Fruit fly (Drosophila melanogaster) whole organism, pupa: ENCODE measurements around the gene Ugt36F1.
A peak's percentile ranks its signal among the peaks of the same experiment; 100 is the strongest.

ENCODE experiments used
- CG10348 ChIP-seq: fragments of 200-800 bp; sonication (Bioruptor generic); IDR thresholded peaks from 2 replicates; pipeline ENCODE4 v1.3.6; 2022; ENCODE audit warnings: missing biosample characterization, missing genetic modification characterization
- CG12605 ChIP-seq: fragments of 200-800 bp; sonication (Bioruptor generic); IDR thresholded peaks from 2 replicates; pipeline ENCODE4 v1.3.6; 2022; ENCODE audit warnings: missing biosample characterization, missing genetic modification characterization
- CG13204 ChIP-seq: fragments of 200-800 bp; sonication (Bioruptor generic); optimal IDR thresholded peaks from 2 replicates; lab custom pipeline; 2018; ENCODE audit warnings: missing biosample characterization, mild to moderate bottlenecking, missing genetic modification characterization, moderate library complexity
- CG14655 ChIP-seq: fragments of 200-800 bp; sonication (Bioruptor generic); optimal IDR thresholded peaks from 3 replicates; lab custom pipeline; 2017; ENCODE audit warnings: mild to moderate bottlenecking, missing biosample characterization, missing genetic modification reagents, missing genetic modification characterization
- CG15710 ChIP-seq: fragments of 200-800 bp; sonication (Bioruptor generic); optimal IDR thresholded peaks from 2 replicates; lab custom pipeline; 2018; ENCODE audit warnings: missing biosample characterization, mild to moderate bottlenecking, missing genetic modification characterization, moderate library complexity
- CG17806 ChIP-seq: fragments of 200-800 bp; sonication (Bioruptor generic); optimal IDR thresholded peaks from 2 replicates; lab custom pipeline; 2018; ENCODE audit warnings: missing biosample characterization, mild to moderate bottlenecking, missing genetic modification characterization, moderate library complexity
- CG32121 ChIP-seq: fragments of 200-800 bp; sonication (Bioruptor generic); IDR thresholded peaks from 2 replicates; pipeline ENCODE4 v1.3.6; 2022; ENCODE audit warnings: missing biosample characterization, missing genetic modification characterization
- CG34367 ChIP-seq: fragments of 200-800 bp; sonication (Bioruptor generic); optimal IDR thresholded peaks from 2 replicates; lab custom pipeline; 2018; ENCODE audit warnings: missing biosample characterization, mild to moderate bottlenecking, missing genetic modification characterization
- CG4496 ChIP-seq: fragments of 200-800 bp; sonication (Bioruptor generic); IDR thresholded peaks from 3 replicates; pipeline ENCODE4 v1.3.6; 2022; ENCODE audit warnings: missing biosample characterization, missing genetic modification characterization
- CG8159 ChIP-seq: fragments of 200-800 bp; sonication (Bioruptor generic); optimal IDR thresholded peaks from 3 replicates; lab custom pipeline; 2018; ENCODE audit warnings: missing biosample characterization, mild to moderate bottlenecking, missing genetic modification characterization, moderate library complexity
- CG8301 ChIP-seq: fragments of 200-800 bp; sonication (Bioruptor generic); optimal IDR thresholded peaks from 2 replicates; lab custom pipeline; 2018; ENCODE audit warnings: missing biosample characterization, mild to moderate bottlenecking, missing genetic modification characterization
- CG9948 ChIP-seq: fragments of 200-800 bp; sonication (Bioruptor generic); optimal IDR thresholded peaks from 2 replicates; lab custom pipeline; 2018; ENCODE audit warnings: missing biosample characterization, mild to moderate bottlenecking, missing genetic modification characterization, moderate library complexity
- D1 ChIP-seq: fragments of 200-800 bp; sonication (Bioruptor generic); optimal IDR thresholded peaks from 2 replicates; lab custom pipeline; 2018; ENCODE audit warnings: missing biosample characterization, mild to moderate bottlenecking, missing genetic modification characterization, moderate library complexity
- EcR ChIP-seq: fragments of 200-800 bp; sonication (Bioruptor generic); optimal IDR thresholded peaks from 3 replicates; lab custom pipeline; 2019; ENCODE audit warnings: missing biosample characterization, missing genetic modification characterization, mild to moderate bottlenecking, moderate library complexity, missing genetic modification reagents
- Ets98B ChIP-seq: fragments of 200-800 bp; sonication (Bioruptor generic); IDR thresholded peaks from 2 replicates; pipeline ENCODE4 v1.3.6; 2022; ENCODE audit warnings: missing biosample characterization, missing genetic modification characterization
- Pif1A ChIP-seq: fragments of 200-800 bp; sonication (Bioruptor generic); optimal IDR thresholded peaks from 3 replicates; lab custom pipeline; 2016; ENCODE audit warnings: missing biosample characterization, missing genetic modification characterization
- Pif1B ChIP-seq: fragments of 200-800 bp; sonication (Bioruptor generic); optimal IDR thresholded peaks from 3 replicates; lab custom pipeline; 2016; ENCODE audit warnings: missing biosample characterization, missing genetic modification characterization
- Snoo ChIP-seq: fragments of 200-800 bp; sonication (Bioruptor generic); optimal IDR thresholded peaks from 3 replicates; lab custom pipeline; 2017; ENCODE audit warnings: missing biosample characterization, mild to moderate bottlenecking, missing genetic modification characterization, inconsistent platforms
- fd96Ca ChIP-seq: fragments of 200-800 bp; sonication (Bioruptor generic); IDR thresholded peaks from 3 replicates; pipeline ENCODE4 v1.3.6; 2022; ENCODE audit warnings: missing biosample characterization, missing genetic modification characterization
- gl ChIP-seq: fragments of 200-800 bp; sonication (Bioruptor generic); optimal IDR thresholded peaks from 2 replicates; lab custom pipeline; 2018; ENCODE audit warnings: missing biosample characterization, mild to moderate bottlenecking, missing genetic modification characterization
- rn ChIP-seq: fragments of 200-800 bp; sonication (Bioruptor generic); IDR thresholded peaks from 2 replicates; pipeline ENCODE4 v1.3.6; 2022; ENCODE audit warnings: missing biosample characterization, missing genetic modification characterization

Ugt36F1 gene

dm6 chr2L:18805247-18805636, 13.9 kb upstream of the Ugt36F1 start, which contains the start of gene CG43814:
TSS of gene CG43814 (minus strand) at chr2L:18805347.
- TF ChIP-seq CG15710 (tag; lab: Kevin White, UChicago): no peak
- no peak for TF ChIP-seq rn (GFP tag; lab: Robert Waterston, UW)
- TF ChIP-seq, all 21 proteins: peak for 0

dm6 chr2L:18805637-18806403, 13.3 kb upstream of the Ugt36F1 start:
- TF ChIP-seq CG12605 (GFP tag; lab: Robert Waterston, UW): no peak
- TF ChIP-seq EcR: no peak
- peak; percentile 10 for TF ChIP-seq CG9948 (tag; lab: Kevin White, UChicago)
- peak; percentile 31 for TF ChIP-seq CG15710 (tag; lab: Kevin White, UChicago)
- TF ChIP-seq CG8159 (tag; lab: Kevin White, UChicago): peak; percentile 44
- TF ChIP-seq CG34367 (tag; lab: Kevin White, UChicago): no peak
- TF ChIP-seq Snoo (tag; lab: Kevin White, UChicago): peak; percentile 19
- no peak for TF ChIP-seq CG4496 (GFP tag; lab: Robert Waterston, UW)

- TF ChIP-seq Pif1B (GFP tag; lab: Kevin White, UChicago): no peak
- no peak for TF ChIP-seq EcR
- no peak for TF ChIP-seq CG10348
- no peak for TF ChIP-seq Pif1A (GFP tag; lab: Kevin White, UChicago)
- no peak for TF ChIP-seq gl (tag; lab: Kevin White, UChicago)
- TF ChIP-seq CG4496 (GFP tag; lab: Robert Waterston, UW): no peak
- no peak for TF ChIP-seq CG15710 (tag; lab: Kevin White, UChicago)
Observed at dm6 chr2L:18808754-18809329, 10.3 kb upstream of the Ugt36F1 start.

- TF ChIP-seq EcR: no peak
- TF ChIP-seq gl (tag; lab: Kevin White, UChicago): no peak
- no peak for TF ChIP-seq CG32121 (GFP tag; lab: Robert Waterston, UW)
- no peak for TF ChIP-seq rn (GFP tag; lab: Robert Waterston, UW)
- no peak for TF ChIP-seq CG14655 (GFP tag; lab: Kevin White, UChicago)
- TF ChIP-seq fd96Ca: no peak
- no peak for TF ChIP-seq CG17806
- TF ChIP-seq CG10348: no peak
- TF ChIP-seq Snoo (tag; lab: Kevin White, UChicago): no peak
- no peak for TF ChIP-seq CG8301 (tag; lab: Kevin White, UChicago)
- TF ChIP-seq CG13204 (GFP tag; lab: Kevin White, UChicago): no peak
- no peak for TF ChIP-seq CG34367 (tag; lab: Kevin White, UChicago)
- TF ChIP-seq Ets98B (GFP tag; lab: Robert Waterston, UW): no peak
- no peak for TF ChIP-seq D1 (tag; lab: Kevin White, UChicago)
Observed at dm6 chr2L:18809486-18809885, 9.7 kb upstream of the Ugt36F1 start.

- TF ChIP-seq Pif1A (GFP tag; lab: Kevin White, UChicago) (no peak), Pif1B (GFP tag; lab: Kevin White, UChicago) (peak; percentile 2), CG13204 (GFP tag; lab: Kevin White, UChicago) (peak; percentile 60), CG12605 (GFP tag; lab: Robert Waterston, UW) (no peak), CG15710 (tag; lab: Kevin White, UChicago) (peak; percentile 62), CG4496 (GFP tag; lab: Robert Waterston, UW) (peak; percentile 52; the same call in 2 of the 3 replicates), CG17806 (peak; percentile 8), CG14655 (GFP tag; lab: Kevin White, UChicago) (peak; percentile 3), CG9948 (tag; lab: Kevin White, UChicago) (no peak), rn (GFP tag; lab: Robert Waterston, UW) (no peak), CG34367 (tag; lab: Kevin White, UChicago) (no peak), Snoo (tag; lab: Kevin White, UChicago) (no peak), CG8159 (tag; lab: Kevin White, UChicago) (peak; percentile 64)
Observed at dm6 chr2L:18810960-18811642, 8.0 kb upstream of the Ugt36F1 start, which contains the start of the genes CG10570 and CG42502. TSS of gene CG10570 (minus strand) at chr2L:18811252. TSS of gene CG42502 (minus strand) at chr2L:18811252.

- TF ChIP-seq Pif1A (GFP tag; lab: Kevin White, UChicago): no peak
- no peak for TF ChIP-seq rn (GFP tag; lab: Robert Waterston, UW)
- TF ChIP-seq CG4496 (GFP tag; lab: Robert Waterston, UW): no peak
- TF ChIP-seq CG34367 (tag; lab: Kevin White, UChicago): no peak
- TF ChIP-seq CG10348: no peak
- no peak for TF ChIP-seq Ets98B (GFP tag; lab: Robert Waterston, UW)
- no peak for TF ChIP-seq Pif1B (GFP tag; lab: Kevin White, UChicago)
- no peak for TF ChIP-seq CG8301 (tag; lab: Kevin White, UChicago)
- TF ChIP-seq CG14655 (GFP tag; lab: Kevin White, UChicago): no peak
- no peak for TF ChIP-seq CG15710 (tag; lab: Kevin White, UChicago)
- no peak for TF ChIP-seq Snoo (tag; lab: Kevin White, UChicago)
- TF ChIP-seq fd96Ca: no peak
- no peak for TF ChIP-seq CG8159 (tag; lab: Kevin White, UChicago)
- TF ChIP-seq CG17806: no peak
- no peak for TF ChIP-seq gl (tag; lab: Kevin White, UChicago)
- no peak for TF ChIP-seq EcR
Observed at dm6 chr2L:18812348-18812747, 6.8 kb upstream of the Ugt36F1 start, which contains the start of the genes CG17325 and CG42305. TSS of gene CG17325 (plus strand) at chr2L:18812648. TSS of gene CG42305 (plus strand) at chr2L:18812648.
